Fruit fly (Drosophila melanogaster) whole organism, pupa: ENCODE measurements around the gene Cpr65Av.

Experiments
- CG14655 ChIP-seq: fragments of 200-800 bp; sonication (Bioruptor generic); optimal IDR thresholded peaks from 3 replicates; lab custom pipeline; 2017; ENCODE audit warnings: mild to moderate bottlenecking, missing biosample characterization, missing genetic modification reagents, missing genetic modification characterization
- CG15710 ChIP-seq: fragments of 200-800 bp; sonication (Bioruptor generic); optimal IDR thresholded peaks from 2 replicates; lab custom pipeline; 2018; ENCODE audit warnings: missing biosample characterization, mild to moderate bottlenecking, missing genetic modification characterization, moderate library complexity
- CG32121 ChIP-seq: fragments of 200-800 bp; sonication (Bioruptor generic); IDR thresholded peaks from 2 replicates; pipeline ENCODE4 v1.3.6; 2022; ENCODE audit warnings: missing biosample characterization, missing genetic modification characterization
- CG34367 ChIP-seq: fragments of 200-800 bp; sonication (Bioruptor generic); optimal IDR thresholded peaks from 2 replicates; lab custom pipeline; 2018; ENCODE audit warnings: missing biosample characterization, mild to moderate bottlenecking, missing genetic modification characterization
- CG4496 ChIP-seq: fragments of 200-800 bp; sonication (Bioruptor generic); IDR thresholded peaks from 3 replicates; pipeline ENCODE4 v1.3.6; 2022; ENCODE audit warnings: missing biosample characterization, missing genetic modification characterization
- EcR ChIP-seq: fragments of 200-800 bp; sonication (Bioruptor generic); optimal IDR thresholded peaks from 3 replicates; lab custom pipeline; 2019; ENCODE audit warnings: missing biosample characterization, missing genetic modification characterization, mild to moderate bottlenecking, moderate library complexity, missing genetic modification reagents
- fd96Ca ChIP-seq: fragments of 200-800 bp; sonication (Bioruptor generic); IDR thresholded peaks from 3 replicates; pipeline ENCODE4 v1.3.6; 2022; ENCODE audit warnings: missing biosample characterization, missing genetic modification characterization

DNA sequence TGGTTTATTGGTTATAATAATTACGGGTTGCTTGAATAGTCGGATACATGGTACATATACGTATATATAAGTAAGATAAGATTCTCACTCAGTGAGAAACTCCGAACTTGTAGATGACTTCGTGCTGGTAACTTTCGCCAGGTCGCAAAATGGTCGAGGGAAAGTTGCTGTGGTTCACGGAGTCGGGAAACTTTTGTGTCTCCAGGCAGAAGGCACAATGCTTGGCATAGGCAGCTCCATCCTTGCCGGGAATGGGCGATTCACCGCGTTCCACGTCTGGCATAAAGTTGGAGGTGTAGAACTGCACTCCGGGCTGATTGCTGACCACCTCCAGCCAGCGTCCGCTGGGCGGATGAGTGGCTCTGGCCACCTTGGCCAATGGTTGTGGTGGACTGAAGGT is 46.6 kb downstream of the Cpr65Av start, which contains the start of gene CG10469:
- no peak for TF ChIP-seq CG32121 (GFP tag; lab: Robert Waterston, UW)
- no peak for TF ChIP-seq CG15710 (tag; lab: Kevin White, UChicago)
- TF ChIP-seq CG14655: no peak
- no peak for TF ChIP-seq fd96Ca (GFP tag; lab: Robert Waterston, UW)
- no peak for TF ChIP-seq CG34367 (tag; lab: Kevin White, UChicago)
- no peak for TF ChIP-seq EcR (GFP tag; lab: Kevin White, UChicago)
- TF ChIP-seq CG4496: no peak
